Worm (Caenorhabditis elegans): ENCODE results near the gene hlh-29.
"Not testable (repeated sequence)": the region's sequence is repeated elsewhere in the genome, so short reads cannot be mapped to it uniquely, and the experiment has no call there.

ce11 chrX:17548539-17548938 lies at the start of gene hlh-29:
- TF ChIP-seq zim-3 (tag; optimal IDR thresholded peaks at IDR 0.05); ama-1 (optimal IDR thresholded peaks at IDR 0.05); ama-1 (GFP tag; optimal IDR thresholded peaks at IDR 0.05): not testable (repeated sequence)

Measured in whole organism, young adult.